Worm (Caenorhabditis elegans) whole organism, L4 larva: ENCODE measurements around the gene srx-76.
A peak's percentile ranks its signal among the peaks of the same experiment; 100 is the strongest.

Experiments used
- F26F4.8 ChIP-seq: fragments of 200-800 bp; sonication (Bioruptor generic); conservative IDR thresholded peaks from 2 replicates; pipeline ENCODE4 v1.3.6; 2022; ENCODE audit warnings: missing genetic modification characterization, missing compliant biosample characterization
- F37D6.2 ChIP-seq: sonication (generic microtip); optimal IDR thresholded peaks from 2 replicates; lab custom pipeline; 2016; ENCODE audit warnings: mild to moderate bottlenecking, missing genetic modification characterization, missing compliant biosample characterization
- Y5F2A.4 ChIP-seq: fragments of 200-800 bp; sonication (Bioruptor generic); optimal IDR thresholded peaks from 2 replicates; lab custom pipeline; 2018; ENCODE audit warnings: mild to moderate bottlenecking, missing genetic modification characterization, missing compliant biosample characterization
- aha-1 ChIP-seq: fragments of 150-350 bp; peaks from one replicate; lab custom pipeline; 2014; ENCODE audit warnings: missing biosample characterization, missing genetic modification characterization
- ceh-28 ChIP-seq: fragments of 150-350 bp; optimal IDR thresholded peaks from 2 replicates; lab custom pipeline; 2014; ENCODE audit warnings: missing biosample characterization, missing genetic modification reagents, missing genetic modification characterization
- ceh-62 ChIP-seq: sonication (generic microtip); optimal IDR thresholded peaks from 2 replicates; lab custom pipeline; 2017; ENCODE audit warnings: missing biosample characterization, missing genetic modification characterization
- daf-16 ChIP-seq, 3 experiments: sonication (generic microtip); optimal IDR thresholded peaks; 2 replicates each; lab custom pipeline; 2016 to 2017; ENCODE audit warnings: missing genetic modification characterization in 3 of 3, missing genetic modification reagents in 3 of 3, mild to moderate bottlenecking in 2 of 3, missing compliant biosample characterization in 2 of 3, missing biosample characterization in 1 of 3, moderate library complexity in 1 of 3
- dmd-6 ChIP-seq: fragments of 200-800 bp; sonication (Bioruptor generic); IDR thresholded peaks from 2 replicates; pipeline ENCODE4 v1.3.6; 2022; ENCODE audit warnings: missing genetic modification reagents, missing genetic modification characterization, missing compliant biosample characterization
- dpl-1 ChIP-seq: fragments of 150-350 bp; optimal IDR thresholded peaks from 2 replicates; lab custom pipeline; 2014; ENCODE audit warnings: missing biosample characterization, missing genetic modification reagents, missing genetic modification characterization
- dve-1 ChIP-seq: sonication (generic microtip); optimal IDR thresholded peaks from 2 replicates; lab custom pipeline; 2017; ENCODE audit warnings: antibody characterized with exemption, mild to moderate bottlenecking, missing genetic modification characterization, missing compliant biosample characterization; ENCODE audit not compliant: insufficient read depth
- egl-27 ChIP-seq: sonication (generic microtip); optimal IDR thresholded peaks from 3 replicates; lab custom pipeline; 2017; ENCODE audit warnings: missing biosample characterization, missing genetic modification reagents, missing genetic modification characterization
- hlh-11 ChIP-seq: fragments of 200-800 bp; sonication (Bioruptor generic); optimal IDR thresholded peaks from 2 replicates; lab custom pipeline; 2018; ENCODE audit warnings: mild to moderate bottlenecking, missing genetic modification characterization, missing compliant biosample characterization
- hlh-30 ChIP-seq: sonication (generic microtip); optimal IDR thresholded peaks from 2 replicates; lab custom pipeline; 2017; ENCODE audit warnings: antibody characterized with exemption, mild to moderate bottlenecking, missing genetic modification characterization, missing compliant biosample characterization; ENCODE audit not compliant: insufficient read depth
- lsy-2 ChIP-seq, 2 experiments: fragments of 150-350 bp in 1 of 2; sonication (generic microtip) in 1 of 2; optimal IDR thresholded peaks; 2 replicates each; lab custom pipeline; 2014 to 2017; ENCODE audit warnings: missing biosample characterization in 2 of 2, missing genetic modification characterization in 2 of 2
- mdl-1 ChIP-seq, 2 experiments: fragments of 150-350 bp in 1 of 2; sonication (generic microtip) in 1 of 2; optimal IDR thresholded peaks; 2 replicates each; lab custom pipeline; 2014 to 2017; ENCODE audit warnings: missing biosample characterization in 2 of 2, missing genetic modification characterization in 2 of 2
- mdt-29 ChIP-seq: fragments of 200-800 bp; sonication (Bioruptor generic); IDR thresholded peaks from 2 replicates; pipeline ENCODE4 v1.3.6; 2022; ENCODE audit warnings: missing genetic modification reagents, missing genetic modification characterization, missing compliant biosample characterization
- mes-2 ChIP-seq: sonication (generic microtip); optimal IDR thresholded peaks from 2 replicates; lab custom pipeline; 2016; ENCODE audit warnings: missing genotype, mild to moderate bottlenecking, missing genetic modification characterization, missing compliant biosample characterization; ENCODE audit not compliant: poor library complexity, severe bottlenecking
- nhr-102 ChIP-seq: sonication (generic microtip); optimal IDR thresholded peaks from 2 replicates; lab custom pipeline; 2016; ENCODE audit warnings: mild to moderate bottlenecking, missing genetic modification characterization, moderate library complexity, missing compliant biosample characterization
- nhr-111 ChIP-seq: fragments of 200-800 bp; sonication (Bioruptor generic); optimal IDR thresholded peaks from 2 replicates; lab custom pipeline; 2018; ENCODE audit warnings: mild to moderate bottlenecking, missing genetic modification characterization, missing compliant biosample characterization
- nhr-28 ChIP-seq: fragments of 150-350 bp; optimal IDR thresholded peaks from 2 replicates; lab custom pipeline; 2014; ENCODE audit warnings: missing biosample characterization, missing genetic modification characterization
- nhr-41 ChIP-seq: fragments of 200-800 bp; sonication (Bioruptor generic); IDR thresholded peaks from 2 replicates; pipeline ENCODE4 v1.3.6; 2022; ENCODE audit warnings: missing genetic modification reagents, missing genetic modification characterization, missing compliant biosample characterization
- nhr-76 ChIP-seq: fragments of 150-350 bp; optimal IDR thresholded peaks from 2 replicates; lab custom pipeline; 2014; ENCODE audit warnings: missing biosample characterization, missing genetic modification characterization
- pha-4 ChIP-seq, 2 experiments: fragments of 150-350 bp in 1 of 2; fragments of 200-800 bp in 1 of 2; sonication (Bioruptor generic) in 1 of 2; IDR thresholded peaks in 1 of 2; optimal IDR thresholded peaks in 1 of 2; 2 replicates each; pipeline versions ENCODE4 v1.3.6 to Lab custom; 2014 to 2022; ENCODE audit warnings: missing genetic modification characterization in 2 of 2, missing genetic modification reagents in 2 of 2, missing biosample characterization in 1 of 2, missing compliant biosample characterization in 1 of 2
- pqm-1 ChIP-seq: sonication (generic microtip); optimal IDR thresholded peaks from 2 replicates; lab custom pipeline; 2017; ENCODE audit warnings: missing biosample characterization, missing genetic modification characterization
- saeg-2 ChIP-seq: fragments of 200-800 bp; sonication (Bioruptor generic); IDR thresholded peaks from 2 replicates; pipeline ENCODE4 v1.3.6; 2022; ENCODE audit warnings: missing genetic modification reagents, missing genetic modification characterization, missing compliant biosample characterization
- sdz-12 ChIP-seq: fragments of 200-800 bp; sonication (Bioruptor generic); optimal IDR thresholded peaks from 2 replicates; lab custom pipeline; 2018; ENCODE audit warnings: mild to moderate bottlenecking, missing genetic modification characterization, missing compliant biosample characterization
- set-16 ChIP-seq: fragments of 200-800 bp; sonication (Bioruptor generic); IDR thresholded peaks from 2 replicates; pipeline ENCODE4 v1.3.6; 2022; ENCODE audit warnings: missing genetic modification reagents, missing genetic modification characterization, missing compliant biosample characterization
- spr-1 ChIP-seq: sonication (generic microtip); optimal IDR thresholded peaks from 2 replicates; lab custom pipeline; 2016; ENCODE audit warnings: mild to moderate bottlenecking, missing genetic modification characterization, missing compliant biosample characterization
- unc-62 ChIP-seq, 3 experiments: fragments of 150-350 bp in 1 of 3; sonication (generic microtip); optimal IDR thresholded peaks in 2 of 3; peaks in 1 of 3; 1 replicate in 1 of 3; 2 replicates in 2 of 3; lab custom pipeline; 2014 to 2017; ENCODE audit warnings: missing biosample characterization in 3 of 3, missing genetic modification characterization in 3 of 3, missing genetic modification reagents in 3 of 3, missing genotype in 1 of 3
- zip-11 ChIP-seq: fragments of 200-800 bp; sonication (Bioruptor generic); IDR thresholded peaks from 2 replicates; pipeline ENCODE4 v1.3.6; 2022; ENCODE audit warnings: missing genetic modification characterization, missing compliant biosample characterization
- ztf-7 ChIP-seq: fragments of 150-350 bp; optimal IDR thresholded peaks from 2 replicates; lab custom pipeline; 2014; ENCODE audit warnings: missing biosample characterization, missing genetic modification characterization

Gene srx-76

ce11 chrV:11846969-11847368 is 44.6 kb upstream of the srx-76 start:
- TF ChIP-seq ztf-7 (tag; lab: Kevin White, UChicago) (no peak), dmd-6 (no peak), nhr-41 (no peak), lsy-2 (tag; optimal IDR thresholded peaks at IDR 0.05; lab: Kevin White, UChicago) (no peak), mdt-29 (no peak), zip-11 (GFP tag; lab: Robert Waterston, UW) (no peak), nhr-111 (no peak), ceh-28 (tag; lab: Kevin White, UChicago) (no peak), pha-4 (GFP tag; IDR thresholded peaks at IDR 0.05; lab: Robert Waterston, UW) (no peak), pha-4 (tag; optimal IDR thresholded peaks at IDR 0.05; lab: Kevin White, UChicago) (peak; percentile 50), unc-62 (GFP tag; optimal IDR thresholded peaks at IDR 0.05 in 1 of 2; lab: Kevin White, UChicago) (peak in 1 of 2 experiments; percentile 86), unc-62 (tag; optimal IDR thresholded peaks at IDR 0.05; lab: Kevin White, UChicago) (no peak), Y5F2A.4 (GFP tag; lab: Kevin White, UChicago) (no peak), aha-1 (tag; lab: Kevin White, UChicago) (no peak), F37D6.2 (tag; lab: Kevin White, UChicago) (no peak), set-16 (GFP tag; lab: Robert Waterston, UW) (no peak)

- no peak for TF ChIP-seq spr-1 (tag; lab: Kevin White, UChicago)
- TF ChIP-seq dmd-6, result peak; percentile 36
- no peak for TF ChIP-seq nhr-102 (tag; lab: Kevin White, UChicago)
- TF ChIP-seq pqm-1 (tag; lab: Kevin White, UChicago), result peak; percentile 10
- TF ChIP-seq ceh-62 (tag; lab: Kevin White, UChicago), result no peak
- TF ChIP-seq hlh-11, result peak; percentile 32
- peak; percentile 31 for TF ChIP-seq dve-1 (tag; lab: Kevin White, UChicago)
- TF ChIP-seq saeg-2 (GFP tag; lab: Robert Waterston, UW), result no peak
- TF ChIP-seq sdz-12, result no peak
- TF ChIP-seq daf-16 (GFP tag; optimal IDR thresholded peaks at IDR 0.05; lab: Kevin White, UChicago), result no peak
- peak; percentile 59 for TF ChIP-seq daf-16 (tag; optimal IDR thresholded peaks at IDR 0.05; lab: Kevin White, UChicago)
- peak; percentile 59 for TF ChIP-seq hlh-30 (tag; lab: Kevin White, UChicago)
- no peak for TF ChIP-seq egl-27 (tag; lab: Kevin White, UChicago)
Observed at ce11 chrV:11849408-11849807, 42.2 kb upstream of the srx-76 start.

- TF ChIP-seq unc-62 (GFP tag; optimal IDR thresholded peaks at IDR 0.05 in 1 of 2; lab: Kevin White, UChicago) (peak in 1 of 2 experiments; percentile 93), unc-62 (tag; optimal IDR thresholded peaks at IDR 0.05; lab: Kevin White, UChicago) (no peak), aha-1 (tag; lab: Kevin White, UChicago) (peak; percentile 51), mes-2 (tag; lab: Kevin White, UChicago) (no peak), nhr-28 (tag; lab: Kevin White, UChicago) (no peak)
- TF ChIP-seq, all 104 proteins: peak for 2
Observed at ce11 chrV:11852305-11852704, 39.3 kb upstream of the srx-76 start.

- no peak for TF ChIP-seq nhr-111
- no peak for TF ChIP-seq dpl-1
- TF ChIP-seq mdl-1 (tag; optimal IDR thresholded peaks at IDR 0.05; lab: Kevin White, UChicago), result peak in 1 of 2 experiments; percentile 8
- no peak for TF ChIP-seq daf-16 (GFP tag; optimal IDR thresholded peaks at IDR 0.05; lab: Kevin White, UChicago)
- peak; percentile 52 for TF ChIP-seq daf-16 (tag; optimal IDR thresholded peaks at IDR 0.05; lab: Kevin White, UChicago)
- no peak for TF ChIP-seq F26F4.8 (GFP tag; lab: Robert Waterston, UW)
- TF ChIP-seq nhr-76 (tag; lab: Kevin White, UChicago), result no peak
- TF ChIP-seq Y5F2A.4 (GFP tag; lab: Kevin White, UChicago), result no peak
- peak; percentile 10 for TF ChIP-seq dve-1 (tag; lab: Kevin White, UChicago)
Observed at ce11 chrV:11853723-11854122, 37.9 kb upstream of the srx-76 start.
